Fruit fly (Drosophila melanogaster) whole organism, embryonic: ENCODE measurements around the gene CG15423.

Source experiments
- Bgb ChIP-seq: fragments of 200-800 bp; sonication (Bioruptor generic); IDR thresholded peaks from 2 replicates; pipeline ENCODE4 v1.3.6; 2022; ENCODE audit warnings: missing biosample characterization, missing genetic modification characterization; ENCODE audit not compliant: partially characterized antibody
- CG10431 ChIP-seq: fragments of 200-800 bp; sonication (Bioruptor generic); optimal IDR thresholded peaks from 3 replicates; lab custom pipeline; 2018; ENCODE audit warnings: missing biosample characterization, mild to moderate bottlenecking, missing genetic modification characterization
- CG10979 ChIP-seq: fragments of 200-800 bp; sonication (Bioruptor generic); optimal IDR thresholded peaks from 2 replicates; lab custom pipeline; 2018; ENCODE audit warnings: missing biosample characterization, mild to moderate bottlenecking, missing genetic modification characterization, moderate library complexity
- CG11247 ChIP-seq: fragments of 200-800 bp; sonication (Bioruptor generic); IDR thresholded peaks from 2 replicates; pipeline ENCODE4 v1.3.6; 2022; ENCODE audit warnings: missing biosample characterization, missing genetic modification characterization
- CG11723 ChIP-seq: fragments of 200-800 bp; sonication (Bioruptor generic); optimal IDR thresholded peaks from 2 replicates; lab custom pipeline; 2017; ENCODE audit warnings: missing biosample characterization, mild to moderate bottlenecking, missing genetic modification characterization
- CG12769 ChIP-seq: fragments of 200-800 bp; sonication (Bioruptor generic); optimal IDR thresholded peaks from 2 replicates; lab custom pipeline; 2019; ENCODE audit warnings: missing biosample characterization, mild to moderate bottlenecking, missing genetic modification characterization, moderate library complexity
- CG1529 ChIP-seq: fragments of 200-800 bp; sonication (Bioruptor generic); optimal IDR thresholded peaks from 3 replicates; lab custom pipeline; 2018; ENCODE audit warnings: missing biosample characterization, missing genetic modification characterization
- CG15696 ChIP-seq: fragments of 200-800 bp; sonication (Bioruptor generic); optimal IDR thresholded peaks from 2 replicates; lab custom pipeline; 2019; ENCODE audit warnings: missing biosample characterization, mild to moderate bottlenecking, missing genetic modification characterization, moderate library complexity
- CG1602 ChIP-seq: fragments of 200-800 bp; sonication (Bioruptor generic); optimal IDR thresholded peaks from 3 replicates; lab custom pipeline; 2016; ENCODE audit warnings: missing biosample characterization, missing genetic modification characterization
- CG1603 ChIP-seq: fragments of 200-800 bp; sonication (Bioruptor generic); optimal IDR thresholded peaks from 2 replicates; lab custom pipeline; 2019; ENCODE audit warnings: missing biosample characterization, mild to moderate bottlenecking, missing genetic modification characterization, moderate library complexity
- CG17568 ChIP-seq: fragments of 200-800 bp; sonication (Bioruptor generic); optimal IDR thresholded peaks from 2 replicates; lab custom pipeline; 2018; ENCODE audit warnings: missing biosample characterization, mild to moderate bottlenecking, missing genetic modification characterization, moderate library complexity
- CG18011 ChIP-seq: fragments of 200-800 bp; sonication (Bioruptor generic); optimal IDR thresholded peaks from 2 replicates; lab custom pipeline; 2017; ENCODE audit warnings: missing biosample characterization, missing genetic modification characterization, mild to moderate bottlenecking, moderate library complexity, missing genotype
- CG18619 ChIP-seq: fragments of 200-800 bp; sonication (Bioruptor generic); optimal IDR thresholded peaks from 3 replicates; lab custom pipeline; 2017; ENCODE audit warnings: missing biosample characterization, mild to moderate bottlenecking, missing genetic modification characterization
- CG30020 ChIP-seq: fragments of 200-800 bp; optimal IDR thresholded peaks from 2 replicates; lab custom pipeline; 2019; ENCODE audit warnings: missing biosample characterization, mild to moderate bottlenecking, missing genetic modification characterization, moderate library complexity
- CG4707 ChIP-seq: fragments of 200-800 bp; sonication (Bioruptor generic); optimal IDR thresholded peaks from 2 replicates; lab custom pipeline; 2018; ENCODE audit warnings: missing biosample characterization, mild to moderate bottlenecking, missing genetic modification characterization, moderate library complexity
- CG5180 ChIP-seq: fragments of 200-800 bp; sonication (Bioruptor generic); optimal IDR thresholded peaks from 3 replicates; lab custom pipeline; 2017; ENCODE audit warnings: missing biosample characterization, missing genetic modification characterization, mild to moderate bottlenecking, moderate library complexity, missing genetic modification reagents
- CG6272 ChIP-seq: fragments of 200-800 bp; sonication (Bioruptor generic); IDR thresholded peaks from 2 replicates; pipeline ENCODE4 v1.3.6; 2022; ENCODE audit warnings: missing biosample characterization, missing genetic modification characterization
- CG6654 ChIP-seq: fragments of 200-800 bp; sonication (Bioruptor generic); optimal IDR thresholded peaks from 2 replicates; lab custom pipeline; 2017; ENCODE audit warnings: missing biosample characterization, mild to moderate bottlenecking, missing genetic modification characterization
- CG8924 ChIP-seq: fragments of 200-800 bp; optimal IDR thresholded peaks from 3 replicates; lab custom pipeline; 2019; ENCODE audit warnings: missing biosample characterization, mild to moderate bottlenecking, missing genetic modification characterization, moderate library complexity
- Dad ChIP-seq: fragments of 200-800 bp; sonication (Bioruptor generic); optimal IDR thresholded peaks from 3 replicates; lab custom pipeline; 2016; ENCODE audit warnings: missing biosample characterization, missing genetic modification characterization
- Doc3 ChIP-seq: fragments of 200-800 bp; sonication (Bioruptor generic); IDR thresholded peaks from 3 replicates; pipeline ENCODE4 v1.3.6; 2022; ENCODE audit warnings: missing biosample characterization, missing genetic modification characterization; ENCODE audit not compliant: partially characterized antibody
- ERR ChIP-seq: fragments of 200-800 bp; sonication (Bioruptor generic); optimal IDR thresholded peaks from 2 replicates; lab custom pipeline; 2016; ENCODE audit warnings: missing biosample characterization, missing genetic modification characterization
- Fer1 ChIP-seq: fragments of 200-800 bp; sonication (Bioruptor generic); optimal IDR thresholded peaks from 2 replicates; lab custom pipeline; 2017; ENCODE audit warnings: missing biosample characterization, mild to moderate bottlenecking, missing genetic modification characterization
- Myb ChIP-seq: fragments of 200-800 bp; sonication (Bioruptor generic); optimal IDR thresholded peaks from 2 replicates; lab custom pipeline; 2016; ENCODE audit warnings: missing biosample characterization, missing genetic modification characterization
- NfI ChIP-seq: fragments of 200-800 bp; sonication (Bioruptor generic); optimal IDR thresholded peaks from 3 replicates; lab custom pipeline; 2018; ENCODE audit warnings: missing biosample characterization, mild to moderate bottlenecking, missing genetic modification characterization, moderate library complexity
- ac ChIP-seq: fragments of 200-800 bp; sonication (Bioruptor generic); optimal IDR thresholded peaks from 3 replicates; lab custom pipeline; 2017; ENCODE audit warnings: missing biosample characterization, mild to moderate bottlenecking, missing genetic modification characterization
- ash1 ChIP-seq: fragments of 200-800 bp; sonication (Bioruptor generic); optimal IDR thresholded peaks from 2 replicates; lab custom pipeline; 2018; ENCODE audit warnings: missing biosample characterization, mild to moderate bottlenecking, missing genetic modification characterization
- bbx ChIP-seq: fragments of 200-800 bp; sonication (Bioruptor generic); IDR thresholded peaks from 2 replicates; pipeline ENCODE4 v1.3.6; 2022; ENCODE audit warnings: missing biosample characterization, missing genetic modification characterization; ENCODE audit not compliant: partially characterized antibody
- btn ChIP-seq: fragments of 200-800 bp; sonication (Bioruptor generic); optimal IDR thresholded peaks from 2 replicates; lab custom pipeline; 2016; ENCODE audit warnings: missing biosample characterization, missing genetic modification characterization
- cad ChIP-seq: fragments of >200 bp; optimal IDR thresholded peaks from 2 replicates; lab custom pipeline; 2017; ENCODE audit warnings: missing biosample characterization, missing genetic modification characterization
- chm ChIP-seq: fragments of 200-800 bp; sonication (Bioruptor generic); IDR thresholded peaks from 2 replicates; pipeline ENCODE4 v1.3.6; 2022; ENCODE audit warnings: missing biosample characterization, missing genetic modification characterization
- dati ChIP-seq: fragments of 200-800 bp; sonication (Bioruptor generic); IDR thresholded peaks from 2 replicates; pipeline ENCODE4 v1.3.6; 2022; ENCODE audit warnings: missing biosample characterization, missing genetic modification characterization
- eve ChIP-seq, 2 experiments: fragments of >200 bp; optimal IDR thresholded peaks; 2 replicates each; lab custom pipeline; 2017; ENCODE audit warnings: missing biosample characterization in 2 of 2, missing genetic modification characterization in 2 of 2
- eyg ChIP-seq: fragments of 200-800 bp; sonication (Bioruptor generic); optimal IDR thresholded peaks from 3 replicates; lab custom pipeline; 2016; ENCODE audit warnings: missing biosample characterization, missing genetic modification characterization
- gro ChIP-seq: fragments of 200-800 bp; sonication (Bioruptor generic); optimal IDR thresholded peaks from 2 replicates; lab custom pipeline; 2016; ENCODE audit warnings: missing biosample characterization, missing genetic modification characterization
- inv ChIP-seq: fragments of 200-800 bp; sonication (Bioruptor generic); IDR thresholded peaks from 2 replicates; pipeline ENCODE4 v1.3.6; 2022; ENCODE audit warnings: missing biosample characterization, missing genetic modification characterization; ENCODE audit not compliant: partially characterized antibody
- nerfin-2 ChIP-seq: fragments of 200-800 bp; sonication (Bioruptor generic); IDR thresholded peaks from 2 replicates; pipeline ENCODE4 v1.3.6; 2022; ENCODE audit warnings: missing biosample characterization, missing genetic modification characterization; ENCODE audit not compliant: partially characterized antibody
- nmo ChIP-seq: fragments of 200-800 bp; sonication (Bioruptor generic); optimal IDR thresholded peaks from 2 replicates; lab custom pipeline; 2018; ENCODE audit warnings: missing biosample characterization, mild to moderate bottlenecking, missing genetic modification characterization, moderate library complexity
- pho ChIP-seq: fragments of 200-800 bp; sonication (Bioruptor generic); optimal IDR thresholded peaks from 2 replicates; lab custom pipeline; 2016; ENCODE audit warnings: missing biosample characterization, missing genetic modification characterization
- pros ChIP-seq: fragments of 200-800 bp; sonication (Bioruptor generic); optimal IDR thresholded peaks from 3 replicates; lab custom pipeline; 2019; ENCODE audit warnings: missing biosample characterization, mild to moderate bottlenecking, missing genetic modification characterization, moderate library complexity
- psq ChIP-seq: fragments of 200-800 bp; sonication (Bioruptor generic); optimal IDR thresholded peaks from 2 replicates; lab custom pipeline; 2017; ENCODE audit warnings: missing biosample characterization, missing genetic modification characterization
- scrt ChIP-seq: fragments of 200-800 bp; sonication (Bioruptor generic); optimal IDR thresholded peaks from 2 replicates; lab custom pipeline; 2018; ENCODE audit warnings: missing biosample characterization, mild to moderate bottlenecking, missing genetic modification characterization, moderate library complexity
- sisA ChIP-seq: fragments of 200-800 bp; sonication (Bioruptor generic); IDR thresholded peaks from 2 replicates; pipeline ENCODE4 v1.3.6; 2022; ENCODE audit warnings: missing biosample characterization, missing genetic modification characterization
- tna ChIP-seq: fragments of 200-800 bp; sonication (Bioruptor generic); IDR thresholded peaks from 2 replicates; pipeline ENCODE4 v1.3.6; 2022; ENCODE audit warnings: missing biosample characterization, missing genetic modification characterization; ENCODE audit not compliant: partially characterized antibody
- vvl ChIP-seq: fragments of 200-800 bp; sonication (Bioruptor generic); IDR thresholded peaks from 2 replicates; pipeline ENCODE4 v1.3.6; 2022; ENCODE audit warnings: missing biosample characterization, missing genetic modification characterization

Gene CG15423

DNA sequence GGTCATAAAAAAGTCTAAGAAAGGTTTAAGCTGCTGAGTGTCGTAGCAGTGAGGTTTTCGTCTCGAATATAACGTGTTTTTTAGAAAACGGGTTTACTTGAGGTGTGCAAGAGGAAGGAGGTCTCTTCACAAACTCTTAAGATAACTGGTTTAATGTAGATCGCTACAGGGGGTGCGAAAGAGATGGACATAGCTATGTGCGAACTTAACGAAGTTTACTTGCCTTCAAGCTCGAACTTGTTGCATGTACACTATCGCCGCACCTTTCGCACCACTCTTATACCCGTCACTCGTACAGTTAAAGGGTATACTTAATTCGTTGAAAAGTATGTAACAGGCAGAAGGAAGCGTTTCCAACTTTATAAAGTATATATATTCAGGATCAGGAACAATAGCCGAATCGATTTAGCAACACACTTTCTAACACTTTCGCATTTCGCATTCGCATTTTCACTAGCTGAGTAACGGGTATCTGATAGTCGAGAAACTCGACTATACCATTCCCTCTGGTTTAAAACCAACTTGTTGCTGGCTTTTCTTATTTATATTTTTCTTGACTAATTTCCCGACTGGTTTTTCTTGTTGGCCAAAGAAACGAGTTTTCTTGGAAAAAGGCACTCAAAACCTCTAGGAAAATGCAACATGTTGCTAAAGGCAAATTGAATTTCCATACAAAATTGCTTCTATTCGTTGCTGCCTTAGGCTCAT lies 24.5 kb downstream of the CG15423 start (continued):
- TF ChIP-seq CG1602 (GFP tag; lab: Kevin White, UChicago): peak; percentile 79
- TF ChIP-seq CG10979: peak; percentile 91
- TF ChIP-seq btn (GFP tag; lab: Kevin White, UChicago): peak; percentile 62
- TF ChIP-seq tna (GFP tag; lab: Robert Waterston, UW): peak; percentile 93
- TF ChIP-seq Dad (GFP tag; lab: Kevin White, UChicago): peak; percentile 67
- peak; percentile 42 for TF ChIP-seq CG30020 (tag; lab: Kevin White, UChicago)
- peak; percentile 46 for TF ChIP-seq pho (GFP tag; lab: Kevin White, UChicago)
- TF ChIP-seq ac (GFP tag; lab: Kevin White, UChicago): no peak
- no peak for TF ChIP-seq cad (GFP tag; lab: Kevin White, UChicago)
- TF ChIP-seq nerfin-2: peak; percentile 96
- peak; percentile 57 for TF ChIP-seq ERR (GFP tag; lab: Kevin White, UChicago)
- TF ChIP-seq eyg (GFP tag; lab: Kevin White, UChicago): peak; percentile 63
- TF ChIP-seq CG12769 (tag; lab: Kevin White, UChicago): peak; percentile 88
- TF ChIP-seq CG17568 (GFP tag; lab: Kevin White, UChicago): peak; percentile 33
- peak; percentile 46 for TF ChIP-seq CG6654 (GFP tag; lab: Kevin White, UChicago)
- TF ChIP-seq Fer1 (GFP tag; lab: Kevin White, UChicago): peak; percentile 26
- TF ChIP-seq CG6272 (GFP tag; lab: Robert Waterston, UW): no peak; the same call in none of the 2 replicates
- TF ChIP-seq dati (GFP tag; lab: Robert Waterston, UW): peak; percentile 75
- TF ChIP-seq Doc3 (GFP tag; lab: Robert Waterston, UW): 0 out of 3 replicates have a peak, but pooled peaks have one; percentile 21
- no peak; the same call in 1 of the 2 replicates for TF ChIP-seq sisA (GFP tag; lab: Robert Waterston, UW)

DNA sequence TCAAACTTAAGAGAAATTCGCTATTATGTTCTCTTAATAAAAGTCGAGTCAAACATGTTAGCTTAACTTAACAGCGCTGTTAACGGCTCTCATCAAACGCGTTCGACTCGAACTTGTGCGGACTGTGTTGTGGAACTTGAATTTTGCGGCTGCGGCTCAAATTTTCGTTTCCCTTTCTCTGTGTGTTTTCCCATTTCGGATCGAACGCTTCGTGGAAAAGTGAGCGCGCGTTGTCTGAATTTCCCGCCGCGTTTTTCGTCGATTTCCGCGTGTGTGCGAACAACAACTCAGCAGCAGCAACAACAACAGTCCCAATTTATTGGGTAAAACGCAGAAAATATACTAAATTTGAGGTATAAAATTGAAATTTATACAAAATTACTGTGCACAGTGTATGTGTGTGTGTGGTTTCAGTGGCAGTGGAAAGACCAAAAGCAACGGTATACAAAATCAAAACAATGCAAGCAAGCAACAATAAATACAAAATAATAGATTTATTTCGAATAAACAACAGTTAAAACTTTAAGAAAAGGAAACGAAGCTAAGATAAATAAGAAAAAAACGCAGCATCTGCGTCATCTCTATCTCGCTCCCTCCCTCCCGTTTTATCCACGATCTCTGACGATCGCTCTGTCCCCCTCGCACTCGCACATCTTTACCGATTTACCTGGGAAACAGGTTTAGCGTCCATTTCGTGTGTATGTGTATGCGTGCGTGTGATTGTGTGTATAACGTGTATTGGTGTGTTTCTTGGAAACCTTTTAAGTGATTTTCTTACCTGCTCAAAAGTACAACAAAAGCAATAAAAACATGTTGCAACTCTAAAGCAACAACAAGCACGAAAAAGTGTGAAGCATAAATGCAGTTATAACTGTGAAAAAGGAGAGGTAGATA lies 25.6 kb downstream of the CG15423 start, which contains the start of gene ed:
Gene ed (plus strand): TSS at position 175 of the 894 bp plus-strand sequence.
- TF ChIP-seq CG11723 (GFP tag; lab: Kevin White, UChicago) (peak; percentile 24), CG4707 (GFP tag; lab: Kevin White, UChicago) (peak; percentile 9), chm (GFP tag; lab: Robert Waterston, UW) (peak; percentile 94), CG8924 (tag; lab: Kevin White, UChicago) (peak; percentile 49), CG10431 (GFP tag; lab: Kevin White, UChicago) (peak; percentile 20), psq (GFP tag; lab: Kevin White, UChicago) (peak; percentile 20), scrt (peak; percentile 7), NfI (GFP tag; lab: Kevin White, UChicago) (peak; percentile 1), CG11247 (GFP tag; lab: Robert Waterston, UW) (no peak), CG1529 (GFP tag; lab: Kevin White, UChicago) (peak; percentile 48), inv (GFP tag; lab: Robert Waterston, UW) (0 out of 2 replicates have a peak, but pooled peaks have one; percentile 8), pros (GFP tag; lab: Kevin White, UChicago) (peak; percentile 98), CG15696 (tag; lab: Kevin White, UChicago) (peak; percentile 33), Myb (no peak), vvl (GFP tag; lab: Robert Waterston, UW) (peak; percentile 24; the same call in 1 of the 2 replicates), CG18619 (GFP tag; lab: Kevin White, UChicago) (peak; percentile 44), gro (GFP tag; lab: Kevin White, UChicago) (peak; percentile 4), CG1603 (tag; lab: Kevin White, UChicago) (peak; percentile 9), CG18011 (GFP tag; lab: Kevin White, UChicago) (peak; percentile 30), CG6272 (GFP tag; lab: Robert Waterston, UW) (no peak), eve (GFP tag; optimal IDR thresholded peaks at IDR 0.05; lab: Kevin White, UChicago) (peak in 1 of 2 experiments; percentile 14), bbx (GFP tag; lab: Robert Waterston, UW) (peak; percentile 12; the same call in 1 of the 2 replicates), ash1 (peak; percentile 41), nmo (GFP tag; lab: Kevin White, UChicago) (peak; percentile 0), CG5180 (peak; percentile 98), Bgb (GFP tag; lab: Robert Waterston, UW) (peak; percentile 44; the same call in 1 of the 2 replicates)
